Worm (Caenorhabditis elegans) whole organism, late embryonic: ENCODE results near the gene pitr-4.

Experiments used
- C38D4.7 ChIP-seq: fragments of 200-800 bp; sonication (Bioruptor generic); optimal IDR thresholded peaks from 2 replicates; lab custom pipeline; 2018; ENCODE audit warnings: mild to moderate bottlenecking, missing genetic modification characterization, moderate library complexity, missing compliant biosample characterization
- F13H6.1 ChIP-seq: sonication (generic microtip); optimal IDR thresholded peaks from 2 replicates; lab custom pipeline; 2016; ENCODE audit warnings: missing genetic modification characterization, missing compliant biosample characterization
- K09A11.1 ChIP-seq: sonication (generic microtip); optimal IDR thresholded peaks from 2 replicates; lab custom pipeline; 2017; ENCODE audit warnings: antibody characterized with exemption, mild to moderate bottlenecking, missing genetic modification characterization, missing compliant biosample characterization; ENCODE audit not compliant: insufficient read depth
- T23F11.4 ChIP-seq: fragments of 200-800 bp; sonication (Bioruptor generic); optimal IDR thresholded peaks from 2 replicates; lab custom pipeline; 2018; ENCODE audit warnings: mild to moderate bottlenecking, missing genetic modification characterization, missing compliant biosample characterization
- ahr-1 ChIP-seq: sonication (generic microtip); optimal IDR thresholded peaks from 2 replicates; lab custom pipeline; 2016; ENCODE audit warnings: missing genetic modification characterization, missing compliant biosample characterization
- ceh-14 ChIP-seq: sonication (generic microtip); optimal IDR thresholded peaks from 2 replicates; lab custom pipeline; 2016; ENCODE audit warnings: missing genotype, missing genetic modification characterization, missing compliant biosample characterization
- ceh-18 ChIP-seq: sonication (generic microtip); optimal IDR thresholded peaks from 2 replicates; lab custom pipeline; 2016; ENCODE audit warnings: missing genetic modification characterization, missing compliant biosample characterization
- ceh-19 ChIP-seq: fragments of 200-800 bp; sonication (Bioruptor generic); optimal IDR thresholded peaks from 2 replicates; lab custom pipeline; 2018; ENCODE audit warnings: mild to moderate bottlenecking, missing genetic modification characterization, missing compliant biosample characterization
- ceh-2 ChIP-seq: sonication (generic microtip); optimal IDR thresholded peaks from 2 replicates; lab custom pipeline; 2016; ENCODE audit warnings: missing genotype, missing genetic modification characterization, missing compliant biosample characterization
- ceh-24 ChIP-seq: sonication (generic microtip); optimal IDR thresholded peaks from 2 replicates; lab custom pipeline; 2016; ENCODE audit warnings: mild to moderate bottlenecking, missing genetic modification characterization, missing compliant biosample characterization
- ceh-34 ChIP-seq: sonication (generic microtip); optimal IDR thresholded peaks from 2 replicates; lab custom pipeline; 2016; ENCODE audit warnings: mild to moderate bottlenecking, missing genetic modification characterization, missing compliant biosample characterization
- ceh-45 ChIP-seq: fragments of 200-800 bp; sonication (Bioruptor generic); IDR thresholded peaks from 2 replicates; pipeline ENCODE4 v1.3.6; 2022; ENCODE audit warnings: missing genetic modification reagents, missing genetic modification characterization, missing compliant biosample characterization
- ceh-6 ChIP-seq: fragments of 200-800 bp; sonication (Bioruptor generic); optimal IDR thresholded peaks from 2 replicates; lab custom pipeline; 2018; ENCODE audit warnings: mild to moderate bottlenecking, missing genetic modification characterization, missing compliant biosample characterization
- ceh-9 ChIP-seq: sonication (generic microtip); optimal IDR thresholded peaks from 2 replicates; lab custom pipeline; 2016; ENCODE audit warnings: mild to moderate bottlenecking, missing genetic modification characterization, inconsistent platforms, missing compliant biosample characterization
- che-1 ChIP-seq: sonication (generic microtip); optimal IDR thresholded peaks from 2 replicates; lab custom pipeline; 2016; ENCODE audit warnings: mild to moderate bottlenecking, missing genetic modification characterization, missing compliant biosample characterization
- dmd-4 ChIP-seq: sonication (generic microtip); optimal IDR thresholded peaks from 2 replicates; lab custom pipeline; 2016; ENCODE audit warnings: borderline replicate concordance, missing genetic modification characterization, missing compliant biosample characterization
- dve-1 ChIP-seq: sonication (generic microtip); optimal IDR thresholded peaks from 2 replicates; lab custom pipeline; 2017; ENCODE audit warnings: antibody characterized with exemption, mild to moderate bottlenecking, missing genetic modification characterization, missing compliant biosample characterization
- elt-2 ChIP-seq: sonication (generic microtip); optimal IDR thresholded peaks from 2 replicates; lab custom pipeline; 2016; ENCODE audit warnings: missing genetic modification reagents, missing genetic modification characterization, missing compliant biosample characterization
- ets-4 ChIP-seq: sonication (generic microtip); optimal IDR thresholded peaks from 2 replicates; lab custom pipeline; 2016; ENCODE audit warnings: missing genetic modification characterization, missing compliant biosample characterization
- eyg-1 ChIP-seq: sonication (generic microtip); optimal IDR thresholded peaks from 2 replicates; lab custom pipeline; 2016; ENCODE audit warnings: missing genotype, missing genetic modification characterization, missing compliant biosample characterization
- fax-1 ChIP-seq: sonication (generic microtip); optimal IDR thresholded peaks from 2 replicates; lab custom pipeline; 2016; ENCODE audit warnings: missing genotype, missing genetic modification characterization, missing compliant biosample characterization
- hlh-15 ChIP-seq: sonication (generic microtip); optimal IDR thresholded peaks from 2 replicates; lab custom pipeline; 2016; ENCODE audit warnings: missing genetic modification characterization, missing compliant biosample characterization
- hlh-8 ChIP-seq: sonication (generic microtip); optimal IDR thresholded peaks from 2 replicates; lab custom pipeline; 2016; ENCODE audit warnings: missing genotype, missing genetic modification characterization, missing compliant biosample characterization
- lim-6 ChIP-seq: sonication (generic microtip); optimal IDR thresholded peaks from 2 replicates; lab custom pipeline; 2016; ENCODE audit warnings: missing genetic modification characterization, missing compliant biosample characterization
- mec-3 ChIP-seq: sonication (generic microtip); optimal IDR thresholded peaks from 2 replicates; lab custom pipeline; 2016; ENCODE audit warnings: borderline replicate concordance, missing genetic modification characterization, missing compliant biosample characterization
- nhr-11 ChIP-seq: fragments of 150-350 bp; optimal IDR thresholded peaks from 2 replicates; lab custom pipeline; 2014; ENCODE audit warnings: missing biosample characterization, missing genetic modification characterization
- nhr-232 ChIP-seq: sonication (generic microtip); optimal IDR thresholded peaks from 2 replicates; lab custom pipeline; 2016; ENCODE audit warnings: missing genetic modification characterization, missing compliant biosample characterization
- npax-4 ChIP-seq: sonication (generic microtip); optimal IDR thresholded peaks from 2 replicates; lab custom pipeline; 2016; ENCODE audit warnings: missing genetic modification characterization, missing compliant biosample characterization
- odd-2 ChIP-seq: sonication (generic microtip); optimal IDR thresholded peaks from 2 replicates; lab custom pipeline; 2017; ENCODE audit warnings: antibody characterized with exemption, mild to moderate bottlenecking, missing genetic modification characterization, missing compliant biosample characterization
- pat-9 ChIP-seq: fragments of 200-800 bp; sonication (Bioruptor generic); optimal IDR thresholded peaks from 2 replicates; lab custom pipeline; 2018; ENCODE audit warnings: mild to moderate bottlenecking, missing genetic modification characterization, moderate library complexity, missing compliant biosample characterization
- pha-2 ChIP-seq: sonication (generic microtip); optimal IDR thresholded peaks from 2 replicates; lab custom pipeline; 2017; ENCODE audit warnings: mild to moderate bottlenecking, missing genetic modification characterization, missing compliant biosample characterization
- pqm-1 ChIP-seq: sonication (generic microtip); optimal IDR thresholded peaks from 2 replicates; lab custom pipeline; 2016; ENCODE audit warnings: missing genetic modification characterization, missing compliant biosample characterization
- ref-2 ChIP-seq: sonication (generic microtip); optimal IDR thresholded peaks from 2 replicates; lab custom pipeline; 2016; ENCODE audit warnings: missing genetic modification characterization, missing compliant biosample characterization
- tbx-2 ChIP-seq: sonication (generic microtip); optimal IDR thresholded peaks from 2 replicates; lab custom pipeline; 2016; ENCODE audit warnings: missing genetic modification characterization, missing compliant biosample characterization
- ttx-3 ChIP-seq: sonication (generic microtip); optimal IDR thresholded peaks from 2 replicates; lab custom pipeline; 2016; ENCODE audit warnings: missing genetic modification reagents, missing genetic modification characterization, missing compliant biosample characterization
- unc-86 ChIP-seq: sonication (generic microtip); optimal IDR thresholded peaks from 2 replicates; lab custom pipeline; 2016; ENCODE audit warnings: missing genetic modification characterization, missing compliant biosample characterization
- zip-5 ChIP-seq: sonication (generic microtip); optimal IDR thresholded peaks from 2 replicates; lab custom pipeline; 2016; ENCODE audit warnings: missing genetic modification characterization, missing compliant biosample characterization
- ztf-16 ChIP-seq: sonication (generic microtip); optimal IDR thresholded peaks from 2 replicates; lab custom pipeline; 2017; ENCODE audit warnings: missing genetic modification characterization, missing compliant biosample characterization

Gene pitr-4

DNA sequence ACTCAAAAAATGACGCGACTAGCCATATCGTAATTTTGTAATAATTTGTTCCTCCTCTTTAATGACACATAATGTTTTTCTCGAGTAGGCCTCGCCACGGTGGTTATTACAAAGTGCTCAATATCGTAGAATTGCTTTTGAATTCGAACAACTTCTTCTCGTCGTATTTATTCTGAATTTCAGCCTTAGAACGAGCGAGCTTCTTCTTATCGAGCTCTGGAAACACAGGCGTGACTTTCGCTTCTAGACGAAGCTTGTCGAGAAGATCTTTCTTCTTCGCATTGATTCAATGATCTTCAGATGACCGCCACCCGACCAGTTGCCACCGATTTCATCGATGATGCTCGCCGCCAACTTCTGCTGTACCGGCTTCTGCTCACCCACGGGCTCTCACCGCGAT lies 10.1 kb downstream of the pitr-4 start, which contains the start of gene T06E4.21:
Gene T06E4.21, plus strand, starts transcription at position 301 of the 400 bp plus-strand sequence.
- TF ChIP-seq ceh-18 (tag; lab: Kevin White, UChicago) (no peak), eyg-1 (no peak), K09A11.1 (tag; lab: Kevin White, UChicago) (no peak)

ce11 chrV:9645507-9645906 lies 15.9 kb downstream of the pitr-4 start, which contains the start of the genes atl-1 and hcp-2:
Gene atl-1, minus strand, starts transcription at chrV:9645595.
Gene hcp-2, plus strand, starts transcription at chrV:9645859.
- TF ChIP-seq ztf-16 (tag; lab: Kevin White, UChicago) = no peak
- no peak for TF ChIP-seq ceh-14 (tag; lab: Kevin White, UChicago)
- TF ChIP-seq dmd-4 (tag; lab: Kevin White, UChicago) = no peak
- TF ChIP-seq dve-1 (tag; lab: Kevin White, UChicago) = no peak
- no peak for TF ChIP-seq elt-2
- TF ChIP-seq ceh-9 (tag; lab: Kevin White, UChicago) = no peak
- no peak for TF ChIP-seq unc-86 (tag; lab: Kevin White, UChicago)
- TF ChIP-seq hlh-8 (tag; lab: Kevin White, UChicago) = no peak
- TF ChIP-seq C38D4.7 (GFP tag; lab: Kevin White, UChicago) = no peak
- no peak for TF ChIP-seq pha-2
- no peak for TF ChIP-seq fax-1
- no peak for TF ChIP-seq mec-3 (tag; lab: Kevin White, UChicago)
- TF ChIP-seq ceh-24 = no peak

ce11 chrV:9633313-9633712 lies 28.1 kb downstream of the pitr-4 start, which contains the start of gene col-147:
Gene col-147, minus strand, starts transcription at chrV:9633338.
- no peak for TF ChIP-seq ceh-19 (GFP tag; lab: Kevin White, UChicago)
- TF ChIP-seq K09A11.1 (tag; lab: Kevin White, UChicago) = no peak
- TF ChIP-seq ceh-34 (tag; lab: Kevin White, UChicago) = no peak
- no peak for TF ChIP-seq ets-4 (tag; lab: Kevin White, UChicago)
- no peak for TF ChIP-seq nhr-232 (tag; lab: Kevin White, UChicago)
- no peak for TF ChIP-seq ceh-18 (tag; lab: Kevin White, UChicago)
- TF ChIP-seq npax-4 (tag; lab: Kevin White, UChicago) = no peak
- TF ChIP-seq ref-2 (tag; lab: Kevin White, UChicago) = no peak
- no peak for TF ChIP-seq dmd-4 (tag; lab: Kevin White, UChicago)
- TF ChIP-seq ahr-1 (tag; lab: Kevin White, UChicago) = no peak
- no peak for TF ChIP-seq ceh-2
- no peak for TF ChIP-seq hlh-15
- no peak for TF ChIP-seq lim-6 (tag; lab: Kevin White, UChicago)
- no peak for TF ChIP-seq pqm-1 (tag; lab: Kevin White, UChicago)

DNA sequence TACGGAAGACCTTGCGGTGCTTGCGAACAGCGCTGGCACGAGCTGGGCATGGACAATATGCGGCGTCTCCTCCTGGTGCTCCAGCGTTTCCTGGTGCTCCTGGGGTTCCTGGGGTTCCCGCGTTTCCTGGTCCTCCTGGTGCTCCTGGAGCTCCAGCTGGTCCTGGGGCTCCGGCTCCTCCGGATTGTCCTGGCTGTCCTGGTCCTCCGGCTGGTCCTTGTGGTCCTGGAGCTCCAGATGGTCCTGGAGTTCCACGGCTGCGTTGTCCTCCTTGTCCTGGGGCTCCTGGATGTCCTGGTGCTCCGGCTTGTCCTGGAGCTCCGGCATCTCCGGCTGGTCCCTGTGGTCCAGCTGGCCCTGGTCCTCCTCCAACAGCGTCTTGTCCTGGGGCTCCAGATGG lies 29.1 kb downstream of the pitr-4 start:
- TF ChIP-seq ztf-16 (tag; lab: Kevin White, UChicago) (no peak), F13H6.1 (no peak), dve-1 (tag; lab: Kevin White, UChicago) (no peak), ceh-45 (no peak), tbx-2 (tag; lab: Kevin White, UChicago) (no peak), nhr-11 (tag; lab: Kevin White, UChicago) (no peak), ceh-6 (GFP tag; lab: Kevin White, UChicago) (no peak), ets-4 (tag; lab: Kevin White, UChicago) (no peak), odd-2 (tag; lab: Kevin White, UChicago) (no peak), pqm-1 (tag; lab: Kevin White, UChicago) (no peak), elt-2 (no peak), pha-2 (no peak)

ce11 chrV:9630944-9631343 lies 30.5 kb downstream of the pitr-4 start, which contains the start of gene T06E4.5:
Gene T06E4.5, plus strand, starts transcription at chrV:9631244.
- TF ChIP-seq zip-5 (no peak), T23F11.4 (GFP tag; lab: Kevin White, UChicago) (no peak), ttx-3 (tag; lab: Kevin White, UChicago) (no peak), ceh-18 (tag; lab: Kevin White, UChicago) (no peak), ceh-24 (no peak), pha-2 (no peak), nhr-11 (tag; lab: Kevin White, UChicago) (no peak), che-1 (no peak), hlh-8 (tag; lab: Kevin White, UChicago) (no peak), ceh-2 (no peak), pat-9 (tag; lab: Kevin White, UChicago) (no peak)
